Fruit fly (Drosophila melanogaster) whole organism, embryonic: ENCODE measurements around the gene Pisd.

Experiments used
- Aef1 ChIP-seq: fragments of 200-800 bp; sonication (Bioruptor generic); IDR thresholded peaks from 3 replicates; pipeline ENCODE4 v1.3.6; 2022; ENCODE audit warnings: missing biosample characterization, missing genetic modification characterization
- CG10209 ChIP-seq: fragments of 200-800 bp; sonication (Bioruptor generic); optimal IDR thresholded peaks from 3 replicates; lab custom pipeline; 2017; ENCODE audit warnings: missing biosample characterization, mild to moderate bottlenecking, missing genetic modification characterization, missing genetic modification reagents
- CG1024 ChIP-seq: fragments of 200-800 bp; sonication (Bioruptor generic); IDR thresholded peaks from 2 replicates; pipeline ENCODE4 v1.3.6; 2022; ENCODE audit warnings: missing biosample characterization, missing genetic modification characterization
- CG10267 ChIP-seq: fragments of 200-800 bp; sonication (Bioruptor generic); optimal IDR thresholded peaks from 2 replicates; lab custom pipeline; 2018; ENCODE audit warnings: missing biosample characterization, mild to moderate bottlenecking, missing genetic modification characterization, moderate library complexity
- CG10462 ChIP-seq: fragments of 200-800 bp; sonication (Bioruptor generic); optimal IDR thresholded peaks from 2 replicates; lab custom pipeline; 2016; ENCODE audit warnings: missing biosample characterization, missing genetic modification characterization
- CG10979 ChIP-seq: fragments of 200-800 bp; sonication (Bioruptor generic); optimal IDR thresholded peaks from 2 replicates; lab custom pipeline; 2018; ENCODE audit warnings: missing biosample characterization, mild to moderate bottlenecking, missing genetic modification characterization, moderate library complexity
- CG11723 ChIP-seq: fragments of 200-800 bp; sonication (Bioruptor generic); optimal IDR thresholded peaks from 2 replicates; lab custom pipeline; 2017; ENCODE audit warnings: missing biosample characterization, mild to moderate bottlenecking, missing genetic modification characterization
- CG12236 ChIP-seq: fragments of 200-800 bp; sonication (Bioruptor generic); optimal IDR thresholded peaks from 2 replicates; lab custom pipeline; 2016; ENCODE audit warnings: missing biosample characterization, missing genetic modification characterization
- CG13624 ChIP-seq: fragments of 200-800 bp; sonication (Bioruptor generic); optimal IDR thresholded peaks from 2 replicates; lab custom pipeline; 2016; ENCODE audit warnings: missing biosample characterization, missing genetic modification characterization
- CG15269 ChIP-seq: fragments of 200-800 bp; sonication (Bioruptor generic); optimal IDR thresholded peaks from 2 replicates; lab custom pipeline; 2018; ENCODE audit warnings: missing biosample characterization, mild to moderate bottlenecking, missing genetic modification characterization, moderate library complexity
- CG1602 ChIP-seq: fragments of 200-800 bp; sonication (Bioruptor generic); optimal IDR thresholded peaks from 3 replicates; lab custom pipeline; 2016; ENCODE audit warnings: missing biosample characterization, missing genetic modification characterization
- CG1603 ChIP-seq: fragments of 200-800 bp; sonication (Bioruptor generic); optimal IDR thresholded peaks from 2 replicates; lab custom pipeline; 2019; ENCODE audit warnings: missing biosample characterization, mild to moderate bottlenecking, missing genetic modification characterization, moderate library complexity
- CG1647 ChIP-seq: fragments of 200-800 bp; sonication (Bioruptor generic); optimal IDR thresholded peaks from 3 replicates; lab custom pipeline; 2016; ENCODE audit warnings: missing biosample characterization, missing genetic modification characterization
- CG16815 ChIP-seq: fragments of 200-800 bp; sonication (Bioruptor generic); optimal IDR thresholded peaks from 3 replicates; lab custom pipeline; 2017; ENCODE audit warnings: missing biosample characterization, mild to moderate bottlenecking, missing genetic modification characterization
- CG17385 ChIP-seq: fragments of 200-800 bp; sonication (Bioruptor generic); optimal IDR thresholded peaks from 3 replicates; lab custom pipeline; 2018; ENCODE audit warnings: missing biosample characterization, mild to moderate bottlenecking, missing genetic modification characterization
- CG17829 ChIP-seq: fragments of 200-800 bp; optimal IDR thresholded peaks from 2 replicates; lab custom pipeline; 2019; ENCODE audit warnings: missing biosample characterization, mild to moderate bottlenecking, missing genetic modification characterization, moderate library complexity
- CG17912 ChIP-seq: fragments of 200-800 bp; sonication (Bioruptor generic); optimal IDR thresholded peaks from 2 replicates; lab custom pipeline; 2018; ENCODE audit warnings: missing biosample characterization, mild to moderate bottlenecking, missing genetic modification characterization
- CG4360 ChIP-seq: fragments of 200-800 bp; sonication (Bioruptor generic); IDR thresholded peaks from 2 replicates; pipeline ENCODE4 v1.3.6; 2022; ENCODE audit warnings: missing biosample characterization, missing genetic modification characterization
- CG5180 ChIP-seq: fragments of 200-800 bp; sonication (Bioruptor generic); optimal IDR thresholded peaks from 3 replicates; lab custom pipeline; 2017; ENCODE audit warnings: missing biosample characterization, missing genetic modification characterization, mild to moderate bottlenecking, moderate library complexity, missing genetic modification reagents
- CG7963 ChIP-seq: fragments of 200-800 bp; sonication (Bioruptor generic); IDR thresholded peaks from 3 replicates; pipeline ENCODE4 v1.3.6; 2022; ENCODE audit warnings: missing biosample characterization, missing genetic modification characterization; ENCODE audit not compliant: partially characterized antibody
- CG7987 ChIP-seq: fragments of 200-800 bp; sonication (Bioruptor generic); optimal IDR thresholded peaks from 2 replicates; lab custom pipeline; 2018; ENCODE audit warnings: missing biosample characterization, mild to moderate bottlenecking, missing genetic modification characterization, moderate library complexity
- CG8944 ChIP-seq: fragments of 200-800 bp; sonication (Bioruptor generic); optimal IDR thresholded peaks from 3 replicates; lab custom pipeline; 2016; ENCODE audit warnings: missing biosample characterization, missing genetic modification characterization
- CG9215 ChIP-seq: fragments of 200-800 bp; sonication (Bioruptor generic); IDR thresholded peaks from 2 replicates; pipeline ENCODE4 v1.3.6; 2022; ENCODE audit warnings: missing biosample characterization, missing genetic modification characterization
- CoRest ChIP-seq: fragments of 200-800 bp; sonication (Bioruptor generic); optimal IDR thresholded peaks from 3 replicates; lab custom pipeline; 2018; ENCODE audit warnings: missing biosample characterization, mild to moderate bottlenecking, missing genetic modification characterization, moderate library complexity
- Dfd ChIP-seq, 2 experiments: fragments of >200 bp; optimal IDR thresholded peaks; 2 replicates each; lab custom pipeline; 2017; ENCODE audit warnings: missing biosample characterization in 2 of 2, missing genetic modification characterization in 2 of 2
- Eip74EF ChIP-seq, 2 experiments: fragments of 200-800 bp in 1 of 2; fragments of >200 bp in 1 of 2; sonication (Bioruptor generic) in 1 of 2; optimal IDR thresholded peaks; 2 replicates each; lab custom pipeline; 2017 to 2019; ENCODE audit warnings: missing biosample characterization in 2 of 2, missing genetic modification characterization in 2 of 2, mild to moderate bottlenecking in 1 of 2, moderate library complexity in 1 of 2
- Fer3 ChIP-seq: fragments of 200-800 bp; sonication (Bioruptor generic); optimal IDR thresholded peaks from 2 replicates; lab custom pipeline; 2018; ENCODE audit warnings: missing biosample characterization, mild to moderate bottlenecking, missing genetic modification characterization, moderate library complexity
- Jarid2 ChIP-seq: fragments of 200-800 bp; sonication (Bioruptor generic); optimal IDR thresholded peaks from 3 replicates; lab custom pipeline; 2017; ENCODE audit warnings: mild to moderate bottlenecking, missing biosample characterization, missing genetic modification reagents, missing genetic modification characterization
- Lim3 ChIP-seq: fragments of 200-800 bp; sonication (Bioruptor generic); IDR thresholded peaks from 2 replicates; pipeline ENCODE4 v1.3.6; 2022; ENCODE audit warnings: missing biosample characterization, missing genetic modification characterization
- Lpt ChIP-seq: fragments of >200 bp; optimal IDR thresholded peaks from 2 replicates; lab custom pipeline; 2018; ENCODE audit warnings: missing biosample characterization, missing genetic modification characterization
- MESR4 ChIP-seq: fragments of 200-800 bp; sonication (Bioruptor generic); optimal IDR thresholded peaks from 2 replicates; lab custom pipeline; 2018; ENCODE audit warnings: missing biosample characterization, mild to moderate bottlenecking, missing genetic modification characterization, moderate library complexity
- NK7.1 ChIP-seq: fragments of 200-800 bp; sonication (Bioruptor generic); optimal IDR thresholded peaks from 3 replicates; lab custom pipeline; 2016; ENCODE audit warnings: missing biosample characterization, missing genetic modification characterization
- Nf-YA ChIP-seq: fragments of 200-800 bp; sonication (Bioruptor generic); IDR thresholded peaks from 2 replicates; pipeline ENCODE4 v1.3.6; 2022; ENCODE audit warnings: missing biosample characterization, missing genetic modification characterization
- Taf1 ChIP-seq: fragments of 200-800 bp; sonication (Bioruptor generic); IDR thresholded peaks from 2 replicates; pipeline ENCODE4 v1.3.6; 2022; ENCODE audit warnings: missing biosample characterization, missing genetic modification characterization
- bigmax ChIP-seq: fragments of 200-800 bp; sonication (Bioruptor generic); optimal IDR thresholded peaks from 2 replicates; lab custom pipeline; 2018; ENCODE audit warnings: missing biosample characterization, mild to moderate bottlenecking, missing genetic modification characterization
- chif ChIP-seq, 2 experiments: fragments of 200-800 bp; sonication (Bioruptor generic); optimal IDR thresholded peaks; 3 replicates each; lab custom pipeline; 2016; ENCODE audit warnings: missing biosample characterization in 2 of 2, missing genetic modification characterization in 2 of 2
- dan ChIP-seq: fragments of 200-800 bp; sonication (Bioruptor generic); IDR thresholded peaks from 2 replicates; pipeline ENCODE4 v1.3.6; 2022; ENCODE audit warnings: missing biosample characterization, missing genetic modification characterization
- ems ChIP-seq: fragments of 200-800 bp; sonication (Bioruptor generic); optimal IDR thresholded peaks from 3 replicates; lab custom pipeline; 2016; ENCODE audit warnings: missing biosample characterization, missing genetic modification characterization
- gce ChIP-seq: fragments of 200-800 bp; sonication (Bioruptor generic); IDR thresholded peaks from 3 replicates; pipeline ENCODE4 v1.3.6; 2022; ENCODE audit warnings: missing biosample characterization, missing genetic modification characterization
- her ChIP-seq: fragments of 200-800 bp; sonication (Bioruptor generic); optimal IDR thresholded peaks from 2 replicates; lab custom pipeline; 2016; ENCODE audit warnings: missing biosample characterization, missing genetic modification characterization
- hth ChIP-seq: fragments of >200 bp; optimal IDR thresholded peaks from 2 replicates; lab custom pipeline; 2017; ENCODE audit warnings: inconsistent platforms
- ken ChIP-seq: fragments of 200-800 bp; sonication (Bioruptor generic); IDR thresholded peaks from 3 replicates; pipeline ENCODE4 v1.3.6; 2022; ENCODE audit warnings: missing biosample characterization, missing genetic modification characterization
- klu ChIP-seq: fragments of 200-800 bp; sonication (Bioruptor generic); IDR thresholded peaks from 2 replicates; pipeline ENCODE4 v1.3.6; 2022; ENCODE audit warnings: missing biosample characterization, missing genetic modification characterization
- pb ChIP-seq: fragments of 200-800 bp; sonication (Bioruptor generic); optimal IDR thresholded peaks from 3 replicates; lab custom pipeline; 2016; ENCODE audit warnings: missing biosample characterization, missing genetic modification characterization
- pfk ChIP-seq: fragments of 200-800 bp; sonication (Bioruptor generic); optimal IDR thresholded peaks from 2 replicates; lab custom pipeline; 2018; ENCODE audit warnings: missing biosample characterization, mild to moderate bottlenecking, missing genetic modification characterization, moderate library complexity
- pnt ChIP-seq: fragments of 200-800 bp; sonication (Bioruptor generic); optimal IDR thresholded peaks from 3 replicates; lab custom pipeline; 2016; ENCODE audit warnings: missing biosample characterization, missing genetic modification characterization
- salm ChIP-seq: fragments of 200-800 bp; sonication (Bioruptor generic); optimal IDR thresholded peaks from 2 replicates; lab custom pipeline; 2018; ENCODE audit warnings: missing biosample characterization, mild to moderate bottlenecking, missing genetic modification characterization
- ttk ChIP-seq: fragments of 200-800 bp; sonication (Bioruptor generic); IDR thresholded peaks from 2 replicates; pipeline ENCODE4 v2.1.2; 2022; ENCODE audit warnings: missing biosample characterization, missing genetic modification characterization
- usp ChIP-seq: fragments of >200 bp; optimal IDR thresholded peaks from 2 replicates; lab custom pipeline; 2017; ENCODE audit warnings: missing biosample characterization, missing genetic modification characterization
- wdn ChIP-seq: fragments of 200-800 bp; sonication (Bioruptor generic); IDR thresholded peaks from 2 replicates; pipeline ENCODE4 v1.3.6; 2022; ENCODE audit warnings: missing biosample characterization, missing genetic modification characterization

Gene Pisd

DNA sequence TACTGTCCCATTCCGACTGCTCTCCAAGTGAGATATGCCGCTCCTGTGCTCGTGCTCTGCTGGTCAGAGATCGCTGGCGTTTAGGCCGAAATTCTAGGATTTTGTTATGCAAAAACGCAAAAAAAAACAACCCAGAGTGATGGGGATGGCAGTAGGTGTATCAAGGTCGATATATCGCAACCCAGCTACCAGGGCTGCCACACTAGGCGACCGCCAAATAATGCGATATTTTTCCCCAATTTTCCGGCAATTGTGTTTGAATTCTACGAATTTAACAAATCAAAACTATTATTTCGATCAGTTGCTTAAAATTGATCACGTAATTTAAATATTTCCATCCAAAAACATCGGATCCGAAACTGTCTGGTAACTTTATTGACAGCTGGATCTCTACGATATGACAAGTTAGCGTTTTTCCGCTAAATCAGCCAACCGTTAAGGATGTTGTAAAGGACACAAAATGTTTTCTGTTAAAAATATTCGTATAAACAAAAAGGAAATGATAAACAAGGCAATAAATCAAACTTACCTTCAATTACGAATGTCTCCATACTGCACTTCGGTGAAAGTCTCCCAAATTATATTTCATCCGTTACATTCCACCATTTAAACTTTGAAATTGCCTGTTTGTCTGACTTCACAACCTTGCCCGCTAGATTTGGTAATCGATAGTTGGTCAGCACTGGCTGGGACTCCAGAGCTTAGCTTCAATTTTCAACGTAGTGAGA, 12.9 kb upstream of the Pisd start, which contains the start of gene spas (continued):
- TF ChIP-seq dan (GFP tag; lab: Robert Waterston, UW): no peak
- no peak for TF ChIP-seq Dfd (GFP tag; optimal IDR thresholded peaks at IDR 0.05; lab: Kevin White, UChicago)
- peak; percentile 29 for TF ChIP-seq bigmax (GFP tag; lab: Kevin White, UChicago)
- TF ChIP-seq CoRest (tag; lab: Kevin White, UChicago): peak; percentile 81
- TF ChIP-seq klu: peak; percentile 60; the same call in 1 of the 2 replicates
- peak; percentile 26 for TF ChIP-seq CG17385 (GFP tag; lab: Kevin White, UChicago)
- TF ChIP-seq her (GFP tag; lab: Kevin White, UChicago): peak; percentile 7
- TF ChIP-seq CG7987 (GFP tag; lab: Kevin White, UChicago): no peak
- TF ChIP-seq CG1602 (GFP tag; lab: Kevin White, UChicago): peak; percentile 54
- peak; percentile 69 for TF ChIP-seq CG13624
- TF ChIP-seq CG5180: no peak
- TF ChIP-seq CG15269: no peak
- TF ChIP-seq CG17912 (GFP tag; lab: Kevin White, UChicago): no peak
- TF ChIP-seq CG11723 (GFP tag; lab: Kevin White, UChicago): no peak
- TF ChIP-seq salm (tag; lab: Kevin White, UChicago): no peak
- TF ChIP-seq Taf1: peak; percentile 44; the same call in 1 of the 2 replicates
- no peak for TF ChIP-seq pfk
- no peak for TF ChIP-seq Jarid2 (GFP tag; lab: Kevin White, UChicago)
- peak; percentile 78 for TF ChIP-seq CG9215 (GFP tag; lab: Robert Waterston, UW)
- TF ChIP-seq wdn: no peak; the same call in 1 of the 2 replicates
- peak; percentile 26 for TF ChIP-seq pb
- TF ChIP-seq pnt (GFP tag; lab: Kevin White, UChicago): peak; percentile 65
- peak; percentile 15 for TF ChIP-seq CG10462 (GFP tag; lab: Kevin White, UChicago)
- TF ChIP-seq Nf-YA: no peak
- peak; percentile 65 for TF ChIP-seq CG10267 (tag; lab: Kevin White, UChicago)
- TF ChIP-seq ken (GFP tag; lab: Robert Waterston, UW): peak; percentile 79
- peak; percentile 24 to 70 for TF ChIP-seq chif (GFP tag; optimal IDR thresholded peaks at IDR 0.05; lab: Kevin White, UChicago)
- peak; percentile 57 for TF ChIP-seq ems (GFP tag; lab: Kevin White, UChicago)
- TF ChIP-seq hth (lab: Kevin White, UChicago): no peak
- peak; percentile 81 for TF ChIP-seq CG16815
- TF ChIP-seq MESR4 (GFP tag; lab: Kevin White, UChicago): peak; percentile 83
- TF ChIP-seq CG10209 (GFP tag; lab: Kevin White, UChicago): peak; percentile 55
- peak; percentile 46 for TF ChIP-seq Fer3 (tag; lab: Kevin White, UChicago)
- peak; percentile 53 for TF ChIP-seq CG1024 (GFP tag; lab: Robert Waterston, UW)
- no peak for TF ChIP-seq CG4360 (GFP tag; lab: Robert Waterston, UW)
- TF ChIP-seq usp: no peak
- TF ChIP-seq Lim3: no peak
- no peak for TF ChIP-seq gce (GFP tag; lab: Robert Waterston, UW)
- TF ChIP-seq NK7.1: peak; percentile 62
- peak; percentile 28 for TF ChIP-seq CG1647 (GFP tag; lab: Kevin White, UChicago)
- TF ChIP-seq CG8944 (GFP tag; lab: Kevin White, UChicago): peak; percentile 58
- peak; percentile 62 for TF ChIP-seq CG17829 (tag; lab: Kevin White, UChicago)
- TF ChIP-seq Lpt: no peak
- TF ChIP-seq Eip74EF (GFP tag; optimal IDR thresholded peaks at IDR 0.05; lab: Kevin White, UChicago): no peak
- peak; percentile 75; the same call in 2 of the 3 replicates for TF ChIP-seq CG7963 (GFP tag; lab: Robert Waterston, UW)
- TF ChIP-seq Aef1: peak; percentile 70
- TF ChIP-seq CG10979: peak; percentile 46
- peak; percentile 67 for TF ChIP-seq ttk
- TF ChIP-seq CG1603 (tag; lab: Kevin White, UChicago): peak; percentile 90
- no peak for TF ChIP-seq CG12236
